Fruit fly (Drosophila melanogaster): Measurements from ENCODE around the gene CG15406.

DNA sequence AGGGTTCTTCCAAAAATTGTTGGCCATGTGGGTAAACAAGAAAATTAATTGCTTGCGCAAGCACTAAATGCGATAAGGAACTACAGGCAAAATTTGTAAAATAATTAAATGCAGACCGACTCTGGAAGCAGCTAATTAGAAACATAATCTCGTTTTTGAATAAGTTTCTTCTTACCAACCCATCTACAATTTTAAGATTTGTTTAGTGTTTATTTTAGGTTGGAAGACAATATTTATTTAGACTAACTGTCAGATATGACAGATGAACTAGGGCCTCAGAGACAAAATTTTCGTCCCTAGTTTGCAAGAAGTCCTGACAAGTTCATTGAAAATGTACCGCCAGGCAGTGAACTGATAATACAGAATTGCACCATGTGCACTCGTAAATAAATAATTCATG lies 39.9 kb upstream of the CG15406 start, which contains the start of gene CG3347:
- TF ChIP-seq Hr4 (GFP tag; optimal IDR thresholded peaks at IDR 0.05): no peak
- no peak for TF ChIP-seq dac (GFP tag; optimal IDR thresholded peaks at IDR 0.05)

Data from whole organism, prepupa.